Fruit fly (Drosophila melanogaster): ENCODE results near the gene CG43098.

CG43098 gene

dm6 chr3L:3632500-3633183, 26.2 kb upstream of the CG43098 start (continued):
- TF ChIP-seq CG9817 (tag; optimal IDR thresholded peaks at IDR 0.05) (peak; percentile 85), CG17912 (GFP tag; optimal IDR thresholded peaks at IDR 0.05) (no peak), disco-r (GFP tag; optimal IDR thresholded peaks at IDR 0.05) (no peak), CG34224 (GFP tag; IDR thresholded peaks at IDR 0.05; ENCODE audit: partially characterized antibody) (no peak), CG9797 (GFP tag; optimal IDR thresholded peaks at IDR 0.05) (no peak), knrl (GFP tag; IDR thresholded peaks at IDR 0.05; ENCODE audit: partially characterized antibody) (no peak), Side (GFP tag; optimal IDR thresholded peaks at IDR 0.05) (no peak), CG10979 (tag; optimal IDR thresholded peaks at IDR 0.05) (peak; percentile 58), CG33557 (GFP tag; optimal IDR thresholded peaks at IDR 0.05) (no peak), NfI (GFP tag; optimal IDR thresholded peaks at IDR 0.05) (peak; percentile 84), CG2120 (GFP tag; optimal IDR thresholded peaks at IDR 0.05) (peak; percentile 33), Rx (GFP tag; IDR thresholded peaks at IDR 0.05) (peak; percentile 80), CG12104 (GFP tag; optimal IDR thresholded peaks at IDR 0.05) (peak; percentile 46), Xrp1 (GFP tag; IDR thresholded peaks at IDR 0.05) (peak; percentile 87), E2f2 (GFP tag; IDR thresholded peaks at IDR 0.05) (peak; percentile 73), CG18476 (GFP tag; optimal IDR thresholded peaks at IDR 0.05) (peak; percentile 26), wdn (GFP tag; IDR thresholded peaks at IDR 0.05) (peak; percentile 90), Bteb2 (GFP tag; optimal IDR thresholded peaks at IDR 0.05) (no peak), CG15011 (GFP tag; optimal IDR thresholded peaks at IDR 0.05) (peak; percentile 63), CG32772 (GFP tag; IDR thresholded peaks at IDR 0.05) (peak; percentile 77), CG6683 (GFP tag; optimal IDR thresholded peaks at IDR 0.05) (peak; percentile 56), Sox100B (GFP tag; optimal IDR thresholded peaks at IDR 0.05) (peak; percentile 78), CG4282 (GFP tag; optimal IDR thresholded peaks at IDR 0.05) (no peak), oc (tag; optimal IDR thresholded peaks at IDR 0.05) (peak; percentile 1), yki (optimal IDR thresholded peaks at IDR 0.05) (no peak), salm (tag; optimal IDR thresholded peaks at IDR 0.05) (peak; percentile 48), Asciz (GFP tag; optimal IDR thresholded peaks at IDR 0.05) (peak; percentile 50), CG10462 (GFP tag; optimal IDR thresholded peaks at IDR 0.05) (peak; percentile 70), fru (optimal IDR thresholded peaks at IDR 0.05) (no peak), schlank (tag; optimal IDR thresholded peaks at IDR 0.05) (peak; percentile 62), HLH3B (GFP tag; IDR thresholded peaks at IDR 0.05) (peak; percentile 89), BtbVII (GFP tag; optimal IDR thresholded peaks at IDR 0.05) (peak; percentile 76), Lhr (GFP tag; optimal IDR thresholded peaks at IDR 0.05) (peak; percentile 29), ase (GFP tag; IDR thresholded peaks at IDR 0.05) (peak; percentile 69; the same call in 2 of the 3 replicates), CG7372 (GFP tag; IDR thresholded peaks at IDR 0.05) (peak; percentile 89), CG3995 (GFP tag; optimal IDR thresholded peaks at IDR 0.05) (no peak), seq (GFP tag; IDR thresholded peaks at IDR 0.05) (peak; percentile 93), slbo (GFP tag; IDR thresholded peaks at IDR 0.05) (peak; percentile 96), nerfin-2 (GFP tag; IDR thresholded peaks at IDR 0.05; ENCODE audit: partially characterized antibody) (no peak), Gug (GFP tag; IDR thresholded peaks at IDR 0.05) (peak; percentile 88), Six4 (GFP tag; optimal IDR thresholded peaks at IDR 0.05) (peak; percentile 51), GATAe (GFP tag; conservative IDR thresholded peaks at IDR 0.05) (0 out of 2 replicates have a peak, but pooled peaks have one; percentile 20), CG15269 (tag; optimal IDR thresholded peaks at IDR 0.05) (peak; percentile 89), CG5180 (GFP tag; optimal IDR thresholded peaks at IDR 0.05) (peak; percentile 60), btn (GFP tag; optimal IDR thresholded peaks at IDR 0.05) (no peak), CG12769 (tag; optimal IDR thresholded peaks at IDR 0.05) (no peak), CG8281 (tag; optimal IDR thresholded peaks at IDR 0.05) (peak; percentile 68), CG4328 (GFP tag; optimal IDR thresholded peaks at IDR 0.05) (peak; percentile 55), Dref (GFP tag; IDR thresholded peaks at IDR 0.05) (no peak), ro (GFP tag; IDR thresholded peaks at IDR 0.05) (peak; percentile 42; the same call in 1 of the 2 replicates)

Data from whole organism, embryonic.